Worm (Caenorhabditis elegans) whole organism, L4/young adult: ENCODE data around the gene T26E4.7.

Experiments
- W03F9.2 ChIP-seq: fragments of 150-350 bp; optimal IDR thresholded peaks from 2 replicates; lab custom pipeline; 2014; ENCODE audit warnings: missing biosample characterization, missing genetic modification characterization
- dao-5 ChIP-seq: sonication (generic microtip); optimal IDR thresholded peaks from 2 replicates; lab custom pipeline; 2016; ENCODE audit warnings: missing genotype, missing genetic modification characterization, moderate library complexity, missing compliant biosample characterization
- him-1 ChIP-seq: sonication (generic microtip); optimal IDR thresholded peaks from 2 replicates; lab custom pipeline; 2016; ENCODE audit warnings: missing genotype, missing genetic modification reagents, missing genetic modification characterization, missing compliant biosample characterization

The T26E4.7 gene

ce11 chrV:15815962-15816432, 22.6 kb downstream of the T26E4.7 start, which contains the start of the genes fbxa-69 and F54B8.4:
Gene fbxa-69, minus strand, starts transcription at chrV:15815971.
Gene F54B8.4, plus strand, starts transcription at chrV:15816382.
- no peak for TF ChIP-seq dao-5
- no peak for TF ChIP-seq W03F9.2
- no peak for TF ChIP-seq him-1 (tag; lab: Kevin White, UChicago)

DNA sequence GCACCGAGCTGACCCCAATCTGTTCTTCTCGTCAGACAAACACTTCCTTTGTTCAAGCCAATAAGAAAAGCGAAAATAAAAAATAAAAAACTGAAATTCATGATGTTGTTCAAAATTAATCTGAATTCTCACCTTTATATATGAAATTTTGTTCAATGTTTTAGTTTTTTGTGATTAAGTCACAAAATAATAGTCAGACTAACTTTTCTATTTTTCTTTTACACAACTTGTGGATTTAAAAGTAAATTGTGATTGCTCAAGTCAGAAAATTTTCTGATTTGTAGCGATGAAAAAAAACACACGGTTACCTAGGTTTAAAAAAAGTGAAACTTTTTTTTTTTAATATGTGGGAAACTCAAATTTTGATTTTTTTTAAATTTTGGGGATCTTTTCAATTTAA, 24.4 kb downstream of the T26E4.7 start, which contains the start of gene abf-3:
TSS of gene abf-3 (minus strand) at position 101 of the 400 bp plus-strand sequence.
- no peak for TF ChIP-seq W03F9.2

DNA sequence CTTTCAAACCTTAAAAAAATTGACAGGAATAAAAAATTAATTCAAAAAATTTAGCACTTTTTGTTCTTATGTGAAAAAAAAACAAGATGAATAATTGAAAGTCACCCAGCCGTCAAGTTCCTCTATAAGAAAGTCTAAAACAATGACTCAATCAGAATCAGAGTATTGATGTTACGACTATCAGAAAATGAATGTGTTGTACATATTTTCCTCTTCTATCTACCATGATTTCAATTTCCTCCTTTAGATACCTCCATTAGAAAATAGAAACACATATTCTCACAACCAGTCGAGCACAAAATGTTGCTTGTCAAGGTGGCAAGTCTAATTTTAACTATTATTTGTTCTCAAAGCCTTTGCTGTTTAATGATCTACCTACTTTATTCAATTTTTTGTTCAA, 26.6 kb downstream of the T26E4.7 start, which contains the start of gene srbc-48:
TSS of gene srbc-48 (plus strand) at position 301 of the 400 bp plus-strand sequence.
- TF ChIP-seq dao-5 = no peak
- no peak for TF ChIP-seq him-1 (tag; lab: Kevin White, UChicago)
- no peak for TF ChIP-seq W03F9.2

- TF ChIP-seq dao-5 = no peak
- no peak for TF ChIP-seq him-1 (tag; lab: Kevin White, UChicago)
- no peak for TF ChIP-seq W03F9.2
Observed at ce11 chrV:15821398-15821797, 28.0 kb downstream of the T26E4.7 start, which contains the start of gene srbc-49. Gene srbc-49, plus strand, starts transcription at chrV:15821698.

DNA sequence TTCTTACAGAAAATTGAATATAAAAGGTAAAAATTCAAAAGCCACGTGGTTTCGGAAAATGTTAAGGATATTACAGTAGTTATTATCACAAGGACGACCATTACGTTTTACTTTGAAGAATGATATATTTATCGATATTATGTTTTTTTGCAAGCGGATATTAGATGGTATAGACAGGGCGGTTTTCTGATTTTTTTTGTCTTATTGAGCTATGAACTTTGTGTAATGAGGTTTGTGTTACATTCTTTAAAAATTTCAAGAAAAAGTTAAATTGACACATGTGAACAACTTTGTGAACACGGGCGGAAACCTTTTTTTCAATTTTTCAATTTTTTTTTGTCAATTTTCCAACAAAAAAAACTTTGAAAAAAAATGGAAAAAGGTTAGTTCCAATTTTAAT, 31.5 kb downstream of the T26E4.7 start, which contains the start of gene srbc-50:
TSS of gene srbc-50 (minus strand) at position 101 of the 400 bp plus-strand sequence.
- no peak for TF ChIP-seq dao-5
- TF ChIP-seq W03F9.2 = no peak
- no peak for TF ChIP-seq him-1 (tag; lab: Kevin White, UChicago)

ce11 chrV:15826110-15826509, 32.7 kb downstream of the T26E4.7 start, which contains the start of gene srbc-51:
Gene srbc-51, plus strand, starts transcription at chrV:15826410.
- TF ChIP-seq him-1 (tag; lab: Kevin White, UChicago) = no peak
- no peak for TF ChIP-seq W03F9.2
- no peak for TF ChIP-seq dao-5

ce11 chrV:15829907-15830306, 36.5 kb downstream of the T26E4.7 start, which contains the start of gene srbc-55:
Gene srbc-55, minus strand, starts transcription at chrV:15830007.
- TF ChIP-seq him-1 (tag; lab: Kevin White, UChicago) = no peak
- no peak for TF ChIP-seq dao-5
- TF ChIP-seq W03F9.2 = no peak

ce11 chrV:15831586-15831985, 38.2 kb downstream of the T26E4.7 start, which contains the start of gene srbc-56:
Gene srbc-56, minus strand, starts transcription at chrV:15831686.
- TF ChIP-seq dao-5 = no peak
- no peak for TF ChIP-seq W03F9.2

ce11 chrV:15833622-15834021, 40.3 kb downstream of the T26E4.7 start, which contains the start of gene srbc-54:
Gene srbc-54, minus strand, starts transcription at chrV:15833722.
- TF ChIP-seq W03F9.2 (no peak), him-1 (tag; lab: Kevin White, UChicago) (no peak), dao-5 (no peak)

ce11 chrV:15841095-15841494, 47.7 kb downstream of the T26E4.7 start, which contains the start of gene srh-149:
Gene srh-149, minus strand, starts transcription at chrV:15841195.
- TF ChIP-seq dao-5 (no peak), W03F9.2 (no peak), him-1 (tag; lab: Kevin White, UChicago) (no peak)
